Fruit fly (Drosophila melanogaster): ENCODE results near the gene CG9004.

DNA sequence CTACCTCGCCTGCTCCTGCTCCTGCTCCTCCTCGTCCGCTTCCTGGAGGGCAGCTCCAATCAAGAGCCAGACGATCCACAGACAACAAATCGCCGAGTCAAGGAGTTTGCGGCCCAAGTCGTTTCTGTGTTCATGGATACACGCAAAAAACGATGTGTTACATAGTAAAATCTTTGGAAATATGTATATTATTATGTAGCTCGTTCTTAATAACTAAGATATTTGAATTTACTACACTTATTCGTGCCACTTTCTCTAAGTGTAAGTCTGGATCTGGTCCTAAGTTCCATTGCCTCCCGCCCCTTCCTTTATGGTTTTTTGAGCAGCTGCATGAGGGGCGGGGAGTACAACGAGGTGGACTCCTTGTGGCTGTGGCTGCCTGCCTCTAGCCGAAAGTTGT lies 12.9 kb downstream of the CG9004 start:
- TF ChIP-seq Dll (GFP tag; IDR thresholded peaks at IDR 0.05; ENCODE audit: partially characterized antibody), result no peak
- no peak for TF ChIP-seq CG6689 (GFP tag; IDR thresholded peaks at IDR 0.05)
- no peak for TF ChIP-seq Side (GFP tag; optimal IDR thresholded peaks at IDR 0.05)
- TF ChIP-seq CG6854 (GFP tag; optimal IDR thresholded peaks at IDR 0.05), result no peak
- TF ChIP-seq HLH54F (GFP tag; optimal IDR thresholded peaks at IDR 0.05), result no peak
- no peak for TF ChIP-seq ci (GFP tag; IDR thresholded peaks at IDR 0.05)
- no peak for TF ChIP-seq wor (GFP tag; IDR thresholded peaks at IDR 0.05)
- no peak for TF ChIP-seq CG4328 (GFP tag; optimal IDR thresholded peaks at IDR 0.05)
- TF ChIP-seq CG2712 (tag; optimal IDR thresholded peaks at IDR 0.05), result no peak
- TF ChIP-seq ewg (GFP tag; optimal IDR thresholded peaks at IDR 0.05), result no peak
- no peak for TF ChIP-seq fu2 (GFP tag; optimal IDR thresholded peaks at IDR 0.05)
- TF ChIP-seq CG17802 (tag; optimal IDR thresholded peaks at IDR 0.05), result no peak
- TF ChIP-seq esg (GFP tag; conservative IDR thresholded peaks at IDR 0.05), result no peak
